Fruit fly (Drosophila melanogaster) whole organism, prepupa: ENCODE data around the gene Elp1.

Experiments
- CG16779 ChIP-seq: fragments of 200-800 bp; sonication (Bioruptor generic); optimal IDR thresholded peaks from 3 replicates; lab custom pipeline; 2017; ENCODE audit warnings: missing biosample characterization, mild to moderate bottlenecking, missing genetic modification characterization
- CG31627 ChIP-seq: fragments of 200-800 bp; sonication (Bioruptor generic); optimal IDR thresholded peaks from 3 replicates; lab custom pipeline; 2016; ENCODE audit warnings: missing biosample characterization, missing genetic modification characterization
- CG3919 ChIP-seq: fragments of 200-800 bp; sonication (Bioruptor generic); optimal IDR thresholded peaks from 3 replicates; lab custom pipeline; 2016; ENCODE audit warnings: missing biosample characterization, missing genetic modification characterization
- CG8632 ChIP-seq: fragments of 200-800 bp; sonication (Bioruptor generic); optimal IDR thresholded peaks from 3 replicates; lab custom pipeline; 2016; ENCODE audit warnings: missing biosample characterization, missing genetic modification characterization
- Eip75B ChIP-seq: fragments of 200-800 bp; sonication (Bioruptor generic); optimal IDR thresholded peaks from 3 replicates; lab custom pipeline; 2016; ENCODE audit warnings: missing biosample characterization, missing genetic modification characterization
- Eip78C ChIP-seq: fragments of 200-800 bp; sonication (Bioruptor generic); peaks from one replicate; lab custom pipeline; 2016; ENCODE audit warnings: missing biosample characterization, missing genetic modification characterization
- Ets96B ChIP-seq: fragments of 200-800 bp; optimal IDR thresholded peaks from 2 replicates; lab custom pipeline; 2019; ENCODE audit warnings: missing biosample characterization, mild to moderate bottlenecking, missing genetic modification characterization, moderate library complexity
- Gug ChIP-seq: fragments of 200-800 bp; sonication (Bioruptor generic); IDR thresholded peaks from 2 replicates; pipeline ENCODE4 v1.3.6; 2022; ENCODE audit warnings: missing biosample characterization, missing genetic modification characterization
- Sox102F ChIP-seq: fragments of 200-800 bp; sonication (Bioruptor generic); optimal IDR thresholded peaks from 2 replicates; lab custom pipeline; 2016; ENCODE audit warnings: missing biosample characterization, mild to moderate bottlenecking, missing genetic modification characterization
- esn ChIP-seq: fragments of 200-800 bp; sonication (Bioruptor generic); optimal IDR thresholded peaks from 2 replicates; lab custom pipeline; 2016; ENCODE audit warnings: missing biosample characterization, mild to moderate bottlenecking, missing genetic modification characterization, moderate library complexity
- salr ChIP-seq, 2 experiments: fragments of 200-800 bp; sonication (Bioruptor generic); optimal IDR thresholded peaks; 3 replicates each; lab custom pipeline; 2016 to 2018; ENCODE audit warnings: missing biosample characterization in 2 of 2, missing genetic modification characterization in 2 of 2, mild to moderate bottlenecking in 1 of 2

- TF ChIP-seq Gug (GFP tag; lab: Robert Waterston, UW) (no peak), esn (no peak), CG3919 (GFP tag; lab: Kevin White, UChicago) (no peak), CG31627 (GFP tag; lab: Kevin White, UChicago) (no peak), Ets96B (tag; lab: Kevin White, UChicago) (no peak), salr (GFP tag; optimal IDR thresholded peaks at IDR 0.05; lab: Kevin White, UChicago) (no peak), Sox102F (GFP tag; lab: Kevin White, UChicago) (no peak), Eip75B (no peak), CG16779 (tag; lab: Kevin White, UChicago) (no peak), CG8632 (GFP tag; lab: Kevin White, UChicago) (no peak), Eip78C (no peak)
Observed at dm6 chr3R:11688055-11688454, 37.3 kb downstream of the Elp1 start, which contains the start of gene CG6834.
